Worm (Caenorhabditis elegans) whole organism, L1 larva: ENCODE results near the gene tag-151.
A peak's percentile ranks its signal among the peaks of the same experiment; 100 is the strongest.

Experiments used
- C04F5.9 ChIP-seq: sonication (generic microtip); optimal IDR thresholded peaks from 2 replicates; lab custom pipeline; 2016; ENCODE audit warnings: missing genetic modification characterization, missing compliant biosample characterization
- C16A3.4 ChIP-seq: fragments of 150-350 bp; optimal IDR thresholded peaks from 2 replicates; lab custom pipeline; 2014; ENCODE audit warnings: missing biosample characterization, missing genetic modification characterization
- F16B12.6 ChIP-seq: fragments of 150-350 bp; optimal IDR thresholded peaks from 2 replicates; lab custom pipeline; 2014; ENCODE audit warnings: missing biosample characterization, missing genetic modification characterization
- Y116A8C.19 ChIP-seq: sonication (generic microtip); optimal IDR thresholded peaks from 2 replicates; lab custom pipeline; 2016; ENCODE audit warnings: missing compliant biosample characterization, missing genetic modification characterization, borderline replicate concordance
- ama-1 ChIP-seq: fragments of 150-350 bp; optimal IDR thresholded peaks from 2 replicates; lab custom pipeline; 2014
- ceh-82 ChIP-seq, 3 experiments: fragments of 150-350 bp in 1 of 3; sonication (generic microtip) in 2 of 3; optimal IDR thresholded peaks; 2 replicates each; lab custom pipeline; 2014 to 2017; ENCODE audit warnings: missing biosample characterization in 3 of 3, missing genetic modification characterization in 3 of 3
- dpl-1 ChIP-seq, 3 experiments: fragments of 150-350 bp in 2 of 3; sonication (generic microtip) in 1 of 3; optimal IDR thresholded peaks; 2 replicates each; lab custom pipeline; 2014 to 2017; ENCODE audit warnings: missing biosample characterization in 3 of 3, missing genetic modification characterization in 3 of 3, missing genetic modification reagents in 3 of 3
- efl-1 ChIP-seq, 4 experiments: fragments of 150-350 bp; optimal IDR thresholded peaks in 3 of 4; peaks in 1 of 4; 1 replicate in 1 of 4; 2 replicates in 3 of 4; lab custom pipeline; 2014; ENCODE audit warnings: missing biosample characterization in 2 of 4, missing genetic modification characterization in 2 of 4, missing genetic modification reagents in 2 of 4
- efl-3 ChIP-seq: fragments of 200-800 bp; sonication (Bioruptor generic); optimal IDR thresholded peaks from 2 replicates; lab custom pipeline; 2018; ENCODE audit warnings: mild to moderate bottlenecking, missing genetic modification characterization, missing compliant biosample characterization
- egl-13 ChIP-seq: sonication (generic microtip); optimal IDR thresholded peaks from 2 replicates; lab custom pipeline; 2016; ENCODE audit warnings: missing genotype, missing genetic modification reagents, missing genetic modification characterization, missing compliant biosample characterization
- egl-27 ChIP-seq, 2 experiments: fragments of 150-350 bp in 1 of 2; sonication (generic microtip); optimal IDR thresholded peaks; 3 replicates each; lab custom pipeline; 2017 to 2018; ENCODE audit warnings: missing biosample characterization in 2 of 2, missing genetic modification characterization in 2 of 2, missing genetic modification reagents in 2 of 2
- elt-3 ChIP-seq, 6 experiments: fragments of 150-350 bp in 1 of 6; sonication (generic microtip); optimal IDR thresholded peaks; 2 replicates each; lab custom pipeline; 2017 to 2018; ENCODE audit warnings: missing biosample characterization in 6 of 6, missing genetic modification characterization in 6 of 6, inconsistent platforms in 1 of 6
- ets-5 ChIP-seq: fragments of 200-800 bp; sonication (Bioruptor generic); IDR thresholded peaks from 2 replicates; pipeline ENCODE4 v1.3.6; 2022; ENCODE audit warnings: missing genetic modification characterization, missing compliant biosample characterization
- fkh-4 ChIP-seq: sonication (generic microtip); optimal IDR thresholded peaks from 2 replicates; lab custom pipeline; 2016; ENCODE audit warnings: missing compliant biosample characterization, missing genetic modification characterization, borderline replicate concordance
- grh-1 ChIP-seq: fragments of 200-800 bp; sonication (Bioruptor generic); IDR thresholded peaks from 2 replicates; pipeline ENCODE4 v1.3.6; 2022; ENCODE audit warnings: missing genetic modification reagents, missing genetic modification characterization, missing compliant biosample characterization
- hlh-4 ChIP-seq: sonication (generic microtip); optimal IDR thresholded peaks from 2 replicates; lab custom pipeline; 2016; ENCODE audit warnings: mild to moderate bottlenecking, missing genetic modification characterization, missing compliant biosample characterization
- isw-1 ChIP-seq: fragments of 200-800 bp; sonication (Bioruptor generic); IDR thresholded peaks from 2 replicates; pipeline ENCODE4 v1.3.6; 2022; ENCODE audit warnings: missing genetic modification characterization, missing compliant biosample characterization
- jun-1 ChIP-seq: fragments of 150-350 bp; optimal IDR thresholded peaks from 2 replicates; lab custom pipeline; 2014; ENCODE audit warnings: missing biosample characterization, missing genetic modification reagents, missing genetic modification characterization
- lin-14 ChIP-seq: fragments of 200-800 bp; sonication (Bioruptor generic); optimal IDR thresholded peaks from 2 replicates; lab custom pipeline; 2018; ENCODE audit warnings: mild to moderate bottlenecking, missing genetic modification characterization, moderate library complexity, missing compliant biosample characterization
- lin-35 ChIP-seq, 2 experiments: fragments of 150-350 bp; optimal IDR thresholded peaks; 2 replicates each; lab custom pipeline; 2014; ENCODE audit warnings: missing biosample characterization in 2 of 2, missing genetic modification characterization in 2 of 2, missing genetic modification reagents in 2 of 2
- lin-39 ChIP-seq: fragments of 150-350 bp; optimal IDR thresholded peaks from 2 replicates; lab custom pipeline; 2014; ENCODE audit warnings: missing biosample characterization, missing genetic modification reagents, missing genetic modification characterization
- lir-3 ChIP-seq: sonication (generic microtip); optimal IDR thresholded peaks from 2 replicates; lab custom pipeline; 2016; ENCODE audit warnings: mild to moderate bottlenecking, missing genetic modification characterization, moderate library complexity, missing compliant biosample characterization; ENCODE audit not compliant: poor library complexity
- mab-9 ChIP-seq: fragments of 200-800 bp; sonication (Bioruptor generic); IDR thresholded peaks from 2 replicates; pipeline ENCODE4 v1.3.6; 2022; ENCODE audit warnings: missing genetic modification reagents, missing genetic modification characterization, missing compliant biosample characterization
- mef-2 ChIP-seq: fragments of 150-350 bp; optimal IDR thresholded peaks from 2 replicates; lab custom pipeline; 2014; ENCODE audit warnings: missing biosample characterization, missing genetic modification characterization
- mep-1 ChIP-seq: fragments of 150-350 bp; optimal IDR thresholded peaks from 2 replicates; lab custom pipeline; 2014; ENCODE audit warnings: missing biosample characterization, missing genetic modification characterization
- nhr-237 ChIP-seq: fragments of 150-350 bp; optimal IDR thresholded peaks from 2 replicates; lab custom pipeline; 2014; ENCODE audit warnings: missing biosample characterization, missing genetic modification characterization
- nhr-71 ChIP-seq: sonication (generic microtip); optimal IDR thresholded peaks from 2 replicates; lab custom pipeline; 2016; ENCODE audit warnings: mild to moderate bottlenecking, missing genetic modification characterization, moderate library complexity, missing compliant biosample characterization
- nhr-76 ChIP-seq: sonication (generic microtip); optimal IDR thresholded peaks from 2 replicates; lab custom pipeline; 2017; ENCODE audit warnings: missing biosample characterization, missing genetic modification characterization
- nhr-84 ChIP-seq: sonication (generic microtip); optimal IDR thresholded peaks from 2 replicates; lab custom pipeline; 2017; ENCODE audit warnings: missing biosample characterization, missing genetic modification characterization
- nhr-85 ChIP-seq: sonication (generic microtip); peaks from one replicate; lab custom pipeline; 2016; ENCODE audit warnings: missing genetic modification characterization, inconsistent platforms, missing compliant biosample characterization
- nhr-90 ChIP-seq: sonication (generic microtip); optimal IDR thresholded peaks from 2 replicates; lab custom pipeline; 2016; ENCODE audit warnings: mild to moderate bottlenecking, missing genetic modification characterization, missing compliant biosample characterization; ENCODE audit not compliant: poor library complexity
- pag-3 ChIP-seq: sonication (generic microtip); optimal IDR thresholded peaks from 2 replicates; lab custom pipeline; 2017; ENCODE audit warnings: missing genetic modification characterization, mild to moderate bottlenecking, missing compliant biosample characterization, antibody characterized with exemption, borderline replicate concordance; ENCODE audit not compliant: insufficient read depth
- pax-3 ChIP-seq: fragments of 200-800 bp; sonication (Bioruptor generic); optimal IDR thresholded peaks from 2 replicates; lab custom pipeline; 2018; ENCODE audit warnings: mild to moderate bottlenecking, missing genetic modification characterization, moderate library complexity, missing compliant biosample characterization
- pqm-1 ChIP-seq: sonication (generic microtip); optimal IDR thresholded peaks from 3 replicates; lab custom pipeline; 2017; ENCODE audit warnings: missing biosample characterization, missing genetic modification characterization
- skn-1 ChIP-seq: fragments of 150-350 bp; optimal IDR thresholded peaks from 2 replicates; lab custom pipeline; 2014; ENCODE audit warnings: missing biosample characterization, missing genetic modification characterization
- sox-4 ChIP-seq: sonication (generic microtip); optimal IDR thresholded peaks from 2 replicates; lab custom pipeline; 2016; ENCODE audit warnings: missing genetic modification characterization, missing compliant biosample characterization
- sup-37 ChIP-seq: fragments of 200-800 bp; sonication (Bioruptor generic); optimal IDR thresholded peaks from 2 replicates; lab custom pipeline; 2018; ENCODE audit warnings: mild to moderate bottlenecking, missing genetic modification characterization, missing compliant biosample characterization
- tbx-2 ChIP-seq: sonication (generic microtip); optimal IDR thresholded peaks from 2 replicates; lab custom pipeline; 2016; ENCODE audit warnings: missing genetic modification characterization, missing compliant biosample characterization
- tlp-1 ChIP-seq: fragments of 150-350 bp; optimal IDR thresholded peaks from 2 replicates; lab custom pipeline; 2014; ENCODE audit warnings: missing biosample characterization, missing genetic modification characterization
- xbp-1 ChIP-seq: sonication (generic microtip); optimal IDR thresholded peaks from 2 replicates; lab custom pipeline; 2016; ENCODE audit warnings: missing genetic modification characterization, missing compliant biosample characterization
- ztf-11 ChIP-seq, 2 experiments: sonication (generic microtip); optimal IDR thresholded peaks; 2 replicates each; lab custom pipeline; 2016 to 2017; ENCODE audit warnings: missing genetic modification characterization in 2 of 2, missing biosample characterization in 1 of 2, missing compliant biosample characterization in 1 of 2

The tag-151 gene

DNA sequence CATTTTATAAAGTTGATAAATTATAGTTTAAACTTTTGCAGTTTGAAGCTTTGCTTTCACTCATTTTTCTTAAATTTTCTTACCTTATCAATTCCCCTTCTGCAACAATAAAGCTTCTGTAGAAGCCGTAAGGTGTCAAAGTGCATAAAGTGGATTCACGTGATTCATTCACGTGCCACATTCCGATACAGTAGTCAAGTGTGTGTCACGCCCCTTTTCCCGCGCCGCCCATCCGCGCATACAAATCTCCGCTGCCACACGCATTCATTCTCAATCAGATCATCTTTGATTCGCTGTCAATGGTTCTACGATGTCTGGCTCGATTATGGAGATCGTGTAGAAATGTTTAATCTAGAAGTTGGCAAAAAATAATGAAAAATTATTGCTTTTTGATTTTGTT lies 37.0 kb downstream of the tag-151 start (continued):
- TF ChIP-seq ceh-82 (tag; optimal IDR thresholded peaks at IDR 0.05; lab: Kevin White, UChicago) (no peak), lir-3 (tag; lab: Kevin White, UChicago) (no peak), pag-3 (tag; lab: Kevin White, UChicago) (no peak), mab-9 (GFP tag; lab: Robert Waterston, UW) (no peak), nhr-76 (tag; lab: Kevin White, UChicago) (no peak), isw-1 (GFP tag; lab: Robert Waterston, UW) (no peak), F16B12.6 (tag; lab: Kevin White, UChicago) (no peak), fkh-4 (no peak), sox-4 (tag; lab: Kevin White, UChicago) (no peak), lin-39 (no peak), nhr-90 (tag; lab: Kevin White, UChicago) (no peak), nhr-85 (tag; lab: Kevin White, UChicago) (peak; percentile 84), tlp-1 (no peak), C04F5.9 (tag; lab: Kevin White, UChicago) (no peak), ztf-11 (tag; optimal IDR thresholded peaks at IDR 0.05; lab: Kevin White, UChicago) (no peak), jun-1 (tag; lab: Kevin White, UChicago) (no peak), tbx-2 (no peak), egl-27 (tag; optimal IDR thresholded peaks at IDR 0.05; lab: Kevin White, UChicago) (no peak), mef-2 (tag; lab: Kevin White, UChicago) (no peak), ets-5 (GFP tag; lab: Robert Waterston, UW) (no peak), mep-1 (tag; lab: Kevin White, UChicago) (no peak), sup-37 (GFP tag; lab: Kevin White, UChicago) (no peak), lin-35 (GFP tag; optimal IDR thresholded peaks at IDR 0.05; lab: Kevin White, UChicago) (peak in 1 of 2 experiments; percentile 8), dpl-1 (GFP tag; optimal IDR thresholded peaks at IDR 0.05; lab: Kevin White, UChicago) (no peak), nhr-84 (tag; lab: Kevin White, UChicago) (no peak), nhr-237 (tag; lab: Kevin White, UChicago) (no peak), ama-1 (lab: Kevin White, UChicago) (no peak), C16A3.4 (no peak), skn-1 (tag; lab: Kevin White, UChicago) (no peak), efl-3 (GFP tag; lab: Kevin White, UChicago) (no peak), egl-13 (no peak), xbp-1 (tag; lab: Kevin White, UChicago) (no peak), pqm-1 (tag; lab: Kevin White, UChicago) (no peak), hlh-4 (no peak), grh-1 (GFP tag; lab: Robert Waterston, UW) (0 out of 2 replicates have a peak, but pooled peaks have one; percentile 6)

DNA sequence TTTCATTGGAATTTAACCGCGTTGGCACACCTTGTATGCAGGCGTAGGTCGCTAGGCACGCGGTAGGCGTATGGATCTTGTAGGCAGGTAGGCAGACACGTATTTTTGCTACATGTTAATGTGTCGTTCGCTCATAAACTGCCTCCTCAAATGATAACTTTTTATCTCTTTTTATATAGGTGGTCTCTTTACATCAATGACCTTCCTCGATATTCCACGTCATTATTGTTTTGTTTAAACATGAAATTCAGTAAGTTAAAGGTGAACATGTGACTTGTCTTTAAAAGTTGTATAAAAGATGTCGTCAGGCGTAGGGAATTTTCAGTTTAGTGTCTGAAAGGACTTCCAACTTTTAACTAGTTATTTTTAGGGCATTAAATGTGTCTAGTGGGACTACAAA lies 37.6 kb downstream of the tag-151 start:
- TF ChIP-seq pag-3 (tag; lab: Kevin White, UChicago) (no peak), nhr-85 (tag; lab: Kevin White, UChicago) (peak; percentile 71), mep-1 (tag; lab: Kevin White, UChicago) (no peak), lin-14 (GFP tag; lab: Kevin White, UChicago) (peak; percentile 8), pax-3 (tag; lab: Kevin White, UChicago) (no peak), efl-3 (GFP tag; lab: Kevin White, UChicago) (no peak), elt-3 (tag; optimal IDR thresholded peaks at IDR 0.05; lab: Kevin White, UChicago) (peak in 1 of 6 experiments; percentile 51), nhr-71 (tag; lab: Kevin White, UChicago) (peak; percentile 21), efl-1 (optimal IDR thresholded peaks at IDR 0.05; lab: Kevin White, UChicago) (no peak), efl-1 (GFP tag; optimal IDR thresholded peaks at IDR 0.05 in 1 of 2; lab: Kevin White, UChicago) (peak in 1 of 2 experiments; percentile 55), Y116A8C.19 (tag; lab: Kevin White, UChicago) (no peak), sox-4 (tag; lab: Kevin White, UChicago) (no peak)
